Worm (Caenorhabditis elegans) whole organism, L2 larva: Measurements from ENCODE around the gene C18F10.7.

ENCODE experiments used
- C34F6.9 ChIP-seq: fragments of 150-350 bp; optimal IDR thresholded peaks from 2 replicates; lab custom pipeline; 2014; ENCODE audit warnings: missing biosample characterization, missing genetic modification characterization
- R02D3.7 ChIP-seq: fragments of 150-350 bp; optimal IDR thresholded peaks from 2 replicates; lab custom pipeline; 2014; ENCODE audit warnings: missing biosample characterization, missing genetic modification characterization
- Y55F3AM.14 ChIP-seq: fragments of 200-800 bp; sonication (Bioruptor generic); optimal IDR thresholded peaks from 2 replicates; lab custom pipeline; 2018; ENCODE audit warnings: mild to moderate bottlenecking, missing genetic modification characterization, missing compliant biosample characterization
- alr-1 ChIP-seq: fragments of 150-350 bp; optimal IDR thresholded peaks from 2 replicates; lab custom pipeline; 2014; ENCODE audit warnings: missing biosample characterization, missing genetic modification characterization
- blmp-1 ChIP-seq: sonication (generic microtip); optimal IDR thresholded peaks from 2 replicates; lab custom pipeline; 2017; ENCODE audit warnings: missing genetic modification characterization, mild to moderate bottlenecking, missing compliant biosample characterization, antibody characterized with exemption, moderate library complexity; ENCODE audit not compliant: insufficient read depth
- ceh-82 ChIP-seq: fragments of 150-350 bp; optimal IDR thresholded peaks from 2 replicates; lab custom pipeline; 2014; ENCODE audit warnings: missing biosample characterization, missing genetic modification characterization
- dmd-4 ChIP-seq: sonication (generic microtip); optimal IDR thresholded peaks from 2 replicates; lab custom pipeline; 2017; ENCODE audit warnings: missing biosample characterization, missing genetic modification characterization
- egl-27 ChIP-seq: sonication (generic microtip); optimal IDR thresholded peaks from 3 replicates; lab custom pipeline; 2017; ENCODE audit warnings: missing biosample characterization, missing genetic modification reagents, missing genetic modification characterization
- elt-1 ChIP-seq: fragments of 150-350 bp; optimal IDR thresholded peaks from 2 replicates; lab custom pipeline; 2014; ENCODE audit warnings: missing biosample characterization, missing genetic modification characterization
- elt-3 ChIP-seq: sonication (generic microtip); optimal IDR thresholded peaks from 2 replicates; lab custom pipeline; 2017; ENCODE audit warnings: missing biosample characterization, missing genetic modification characterization
- lin-13 ChIP-seq: fragments of 150-350 bp; optimal IDR thresholded peaks from 2 replicates; lab custom pipeline; 2014; ENCODE audit warnings: missing biosample characterization, missing genetic modification reagents, missing genetic modification characterization
- lin-39 ChIP-seq: fragments of 150-350 bp; optimal IDR thresholded peaks from 2 replicates; lab custom pipeline; 2014; ENCODE audit warnings: missing biosample characterization, missing genetic modification reagents, missing genetic modification characterization
- lsy-2 ChIP-seq, 2 experiments: fragments of 150-350 bp in 1 of 2; sonication (generic microtip) in 1 of 2; optimal IDR thresholded peaks; 2 replicates each; lab custom pipeline; 2014 to 2017; ENCODE audit warnings: missing biosample characterization in 2 of 2, missing genetic modification characterization in 2 of 2
- mdl-1 ChIP-seq, 2 experiments: fragments of 150-350 bp in 1 of 2; sonication (generic microtip) in 1 of 2; optimal IDR thresholded peaks; 2 replicates each; lab custom pipeline; 2017; ENCODE audit warnings: missing biosample characterization in 2 of 2, missing genetic modification characterization in 2 of 2
- nhr-12 ChIP-seq: fragments of 150-350 bp; optimal IDR thresholded peaks from 2 replicates; lab custom pipeline; 2014; ENCODE audit warnings: missing biosample characterization, missing genetic modification characterization
- nhr-129 ChIP-seq: fragments of 150-350 bp; optimal IDR thresholded peaks from 2 replicates; lab custom pipeline; 2014; ENCODE audit warnings: missing biosample characterization, missing genetic modification characterization
- nhr-23 ChIP-seq: fragments of 150-350 bp; optimal IDR thresholded peaks from 2 replicates; lab custom pipeline; 2014; ENCODE audit warnings: missing biosample characterization, missing genetic modification reagents, missing genetic modification characterization
- nhr-237 ChIP-seq: fragments of 150-350 bp; optimal IDR thresholded peaks from 2 replicates; lab custom pipeline; 2014; ENCODE audit warnings: missing biosample characterization, missing genetic modification characterization
- nhr-6 ChIP-seq: fragments of 150-350 bp; optimal IDR thresholded peaks from 2 replicates; lab custom pipeline; 2014; ENCODE audit warnings: missing biosample characterization, missing genetic modification characterization
- nhr-77 ChIP-seq: fragments of 150-350 bp; optimal IDR thresholded peaks from 2 replicates; lab custom pipeline; 2014; ENCODE audit warnings: missing biosample characterization, missing genetic modification characterization
- peb-1 ChIP-seq: fragments of 150-350 bp; optimal IDR thresholded peaks from 2 replicates; lab custom pipeline; 2014; ENCODE audit warnings: missing biosample characterization, missing genetic modification characterization
- sem-4 ChIP-seq: fragments of 150-350 bp; optimal IDR thresholded peaks from 2 replicates; lab custom pipeline; 2014; ENCODE audit warnings: missing biosample characterization, missing genetic modification reagents, missing genetic modification characterization
- sma-3 ChIP-seq: sonication (generic microtip); optimal IDR thresholded peaks from 2 replicates; lab custom pipeline; 2016; ENCODE audit warnings: missing genetic modification reagents, missing genetic modification characterization, missing compliant biosample characterization
- sma-9 ChIP-seq, 2 experiments: fragments of 150-350 bp in 1 of 2; sonication (generic microtip) in 1 of 2; optimal IDR thresholded peaks; 2 replicates each; lab custom pipeline; 2014 to 2016; ENCODE audit warnings: missing genetic modification characterization in 2 of 2, mild to moderate bottlenecking in 1 of 2, missing biosample characterization in 1 of 2, missing compliant biosample characterization in 1 of 2, missing genetic modification reagents in 1 of 2, moderate library complexity in 1 of 2
- snpc-4 ChIP-seq: fragments of 150-350 bp; optimal IDR thresholded peaks from 2 replicates; lab custom pipeline; 2014; ENCODE audit warnings: missing biosample characterization, missing genetic modification characterization
- unc-55 ChIP-seq: fragments of 150-350 bp; sonication (generic microtip); optimal IDR thresholded peaks from 3 replicates; lab custom pipeline; 2014; ENCODE audit warnings: missing biosample characterization, missing genetic modification reagents, missing genetic modification characterization
- zag-1 ChIP-seq: fragments of 150-350 bp; optimal IDR thresholded peaks from 2 replicates; lab custom pipeline; 2014; ENCODE audit warnings: missing biosample characterization, missing genetic modification characterization
- ztf-1 ChIP-seq: fragments of 200-800 bp; sonication (Bioruptor generic); conservative IDR thresholded peaks from 2 replicates; pipeline ENCODE4 v1.3.6; 2022; ENCODE audit warnings: missing genetic modification characterization, missing compliant biosample characterization
- ztf-11 ChIP-seq: sonication (generic microtip); optimal IDR thresholded peaks from 2 replicates; lab custom pipeline; 2017; ENCODE audit warnings: missing biosample characterization, missing genetic modification characterization

C18F10.7 gene

ce11 chrIII:6261985-6262384 is 16.2 kb downstream of the C18F10.7 start, which contains the start of gene srg-4:
Gene srg-4 (minus strand): TSS chrIII:6262085.
- TF ChIP-seq sem-4 (tag; lab: Kevin White, UChicago) (no peak), ztf-1 (GFP tag; lab: Robert Waterston, UW) (no peak), elt-3 (tag; lab: Kevin White, UChicago) (no peak), C34F6.9 (no peak), dmd-4 (no peak), unc-55 (GFP tag; lab: Kevin White, UChicago) (no peak), R02D3.7 (tag; lab: Kevin White, UChicago) (no peak), alr-1 (no peak)

- TF ChIP-seq sem-4 (tag; lab: Kevin White, UChicago) (no peak), Y55F3AM.14 (GFP tag; lab: Kevin White, UChicago) (no peak), ztf-11 (tag; lab: Kevin White, UChicago) (no peak)
- TF ChIP-seq, all 48 proteins: peak for 0
Observed at ce11 chrIII:6260115-6260514, 18.0 kb downstream of the C18F10.7 start, which contains the start of gene srg-2. Gene srg-2 (minus strand): TSS chrIII:6260215.

ce11 chrIII:6258262-6258661 is 19.9 kb downstream of the C18F10.7 start, which contains the start of gene srg-1:
Gene srg-1 (minus strand): TSS chrIII:6258362.
- TF ChIP-seq egl-27 (tag; lab: Kevin White, UChicago): no peak
- TF ChIP-seq nhr-12 (tag; lab: Kevin White, UChicago): no peak
- no peak for TF ChIP-seq nhr-129
- TF ChIP-seq nhr-6 (tag; lab: Kevin White, UChicago): no peak
- TF ChIP-seq ceh-82 (tag; lab: Kevin White, UChicago): no peak

ce11 chrIII:6256675-6257074 is 21.5 kb downstream of the C18F10.7 start, which contains the start of gene srg-9:
Gene srg-9 (minus strand): TSS chrIII:6256775.
- TF ChIP-seq lin-39 (tag; lab: Kevin White, UChicago): no peak
- no peak for TF ChIP-seq Y55F3AM.14 (GFP tag; lab: Kevin White, UChicago)
- TF ChIP-seq zag-1: no peak
- no peak for TF ChIP-seq alr-1
- TF ChIP-seq nhr-237 (tag; lab: Kevin White, UChicago): no peak
- no peak for TF ChIP-seq blmp-1 (tag; lab: Kevin White, UChicago)
- TF ChIP-seq dmd-4: no peak

ce11 chrIII:6254737-6255136 is 23.4 kb downstream of the C18F10.7 start, which contains the start of gene srg-8:
Gene srg-8 (minus strand): TSS chrIII:6254837.
- TF ChIP-seq elt-3 (tag; lab: Kevin White, UChicago) (no peak), nhr-237 (tag; lab: Kevin White, UChicago) (no peak), nhr-6 (tag; lab: Kevin White, UChicago) (no peak), sma-3 (GFP tag; lab: Kevin White, UChicago) (no peak), dmd-4 (no peak), elt-1 (no peak), Y55F3AM.14 (GFP tag; lab: Kevin White, UChicago) (no peak), lin-13 (no peak), snpc-4 (tag; lab: Kevin White, UChicago) (no peak), mdl-1 (tag; optimal IDR thresholded peaks at IDR 0.05; lab: Kevin White, UChicago) (no peak), sma-9 (GFP tag; optimal IDR thresholded peaks at IDR 0.05; lab: Kevin White, UChicago) (no peak), sma-9 (tag; optimal IDR thresholded peaks at IDR 0.05; lab: Kevin White, UChicago) (no peak), peb-1 (tag; lab: Kevin White, UChicago) (no peak), lsy-2 (tag; optimal IDR thresholded peaks at IDR 0.05; lab: Kevin White, UChicago) (no peak), nhr-23 (tag; lab: Kevin White, UChicago) (no peak), zag-1 (no peak), ztf-11 (tag; lab: Kevin White, UChicago) (no peak), R02D3.7 (tag; lab: Kevin White, UChicago) (no peak)
- TF ChIP-seq, all 48 proteins: peak for 0

- TF ChIP-seq nhr-12 (tag; lab: Kevin White, UChicago) (no peak), nhr-77 (no peak)
Observed at ce11 chrIII:6251511-6251910, 26.6 kb downstream of the C18F10.7 start, which contains the start of gene amdh-1. Gene amdh-1 (plus strand): TSS chrIII:6251811.
